Worm (Caenorhabditis elegans) whole organism, L2 larva: ENCODE data around the gene R07E5.15.

Experiments
- lsy-2 ChIP-seq, 2 experiments: fragments of 150-350 bp in 1 of 2; sonication (generic microtip) in 1 of 2; optimal IDR thresholded peaks; 2 replicates each; lab custom pipeline; 2014 to 2017; ENCODE audit warnings: missing biosample characterization in 2 of 2, missing genetic modification characterization in 2 of 2
- nhr-11 ChIP-seq: fragments of 150-350 bp; optimal IDR thresholded peaks from 2 replicates; lab custom pipeline; 2014; ENCODE audit warnings: missing biosample characterization, missing genetic modification characterization
- nhr-77 ChIP-seq: fragments of 150-350 bp; optimal IDR thresholded peaks from 2 replicates; lab custom pipeline; 2014; ENCODE audit warnings: missing biosample characterization, missing genetic modification characterization
- unc-55 ChIP-seq: fragments of 150-350 bp; sonication (generic microtip); optimal IDR thresholded peaks from 3 replicates; lab custom pipeline; 2014; ENCODE audit warnings: missing biosample characterization, missing genetic modification reagents, missing genetic modification characterization
- ztf-1 ChIP-seq: fragments of 200-800 bp; sonication (Bioruptor generic); conservative IDR thresholded peaks from 2 replicates; pipeline ENCODE4 v1.3.6; 2022; ENCODE audit warnings: missing genetic modification characterization, missing compliant biosample characterization

DNA sequence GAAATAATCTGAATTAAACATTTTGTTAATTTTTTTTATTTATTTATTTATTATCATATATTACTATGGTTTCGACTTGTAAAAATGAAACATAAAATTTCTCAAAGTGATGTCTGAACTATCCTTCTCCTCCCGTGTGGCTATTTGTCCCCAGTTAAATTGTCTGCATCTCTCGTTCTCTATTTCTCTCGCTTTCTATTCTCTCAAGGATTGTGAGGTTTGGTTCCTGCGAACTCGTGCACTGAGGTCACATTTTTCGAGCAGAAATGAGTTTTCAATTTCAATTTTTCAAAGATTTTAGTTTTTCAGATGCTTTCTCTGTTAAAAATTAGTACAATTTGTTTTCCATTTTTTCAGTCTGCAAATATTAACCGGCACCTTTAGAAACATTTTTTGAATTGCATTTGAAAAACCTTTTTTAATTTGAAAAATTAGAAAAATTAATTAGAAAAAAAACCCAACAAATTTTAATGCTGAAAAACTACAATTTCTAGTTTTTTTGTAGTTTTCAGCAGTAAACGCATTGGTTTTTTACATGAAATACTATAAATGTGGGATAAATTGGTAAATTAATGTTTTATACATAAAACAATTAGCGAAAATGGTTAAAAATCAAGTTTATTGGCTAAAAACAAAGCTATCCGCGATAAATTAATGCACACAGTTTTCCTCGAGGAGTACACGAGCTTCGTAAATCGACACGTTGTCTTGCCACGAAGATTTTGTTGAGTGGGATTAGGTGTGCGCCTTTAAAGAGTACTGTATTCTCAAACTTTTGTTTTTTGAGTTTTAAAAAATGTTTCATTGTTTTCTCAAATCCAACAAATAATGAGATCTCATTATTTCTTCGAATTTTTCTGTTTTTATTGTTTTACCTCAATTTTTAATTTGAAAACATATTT lies 11.1 kb downstream of the R07E5.15 start:
- TF ChIP-seq nhr-77 (tag; lab: Kevin White, UChicago) (no peak), nhr-11 (tag; lab: Kevin White, UChicago) (no peak), ztf-1 (GFP tag; lab: Robert Waterston, UW) (no peak), unc-55 (GFP tag; lab: Kevin White, UChicago) (peak; percentile 12), lsy-2 (tag; optimal IDR thresholded peaks at IDR 0.05; lab: Kevin White, UChicago) (peak in 1 of 2 experiments; percentile 54)
